Fruit fly (Drosophila melanogaster): ENCODE measurements around the gene Pdk1.
A peak's percentile ranks its signal among the peaks of the same experiment; 100 is the strongest.

DNA sequence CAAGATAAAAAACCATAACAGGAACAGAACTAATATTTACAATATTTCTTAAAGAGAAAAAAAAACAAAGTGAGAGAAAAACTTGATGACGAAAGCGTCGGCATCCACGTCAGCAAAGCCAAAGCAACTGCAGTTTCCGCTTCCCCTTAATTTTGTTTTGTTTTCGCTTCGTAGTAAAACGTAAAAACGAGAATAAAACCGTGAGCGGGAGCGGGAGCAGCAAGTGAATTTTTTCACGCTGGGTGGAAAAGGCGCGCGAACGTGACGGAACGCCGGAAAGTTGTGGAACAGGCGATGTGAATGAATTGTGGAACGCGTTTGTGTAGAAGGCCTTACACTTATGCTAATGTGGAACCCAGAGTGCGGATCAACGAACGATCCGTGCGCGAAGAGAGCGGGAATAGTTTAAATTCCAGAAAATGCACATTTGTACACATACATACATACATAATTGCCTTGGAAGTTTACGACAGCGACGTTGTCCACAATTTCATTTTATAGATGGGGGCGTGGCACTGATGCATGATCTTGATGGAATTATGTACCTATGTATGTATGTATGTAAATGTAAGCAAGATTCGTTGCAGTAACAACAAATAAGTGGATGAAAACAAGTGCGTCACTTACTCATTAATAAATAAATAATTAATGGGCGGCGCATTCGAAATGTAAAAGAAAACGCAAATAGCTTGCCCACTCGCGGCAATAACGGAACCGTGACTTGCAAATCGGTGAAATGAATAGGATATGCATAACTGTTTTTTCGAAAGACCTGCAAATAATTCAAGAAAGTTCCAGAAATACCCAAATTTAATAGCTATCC lies 744 bp upstream of the Pdk1 start:
- no peak for TF ChIP-seq CG32264 (GFP tag; optimal IDR thresholded peaks at IDR 0.05)
- TF ChIP-seq fru (GFP tag; optimal IDR thresholded peaks at IDR 0.05): no peak
- TF ChIP-seq Dfd (GFP tag; optimal IDR thresholded peaks at IDR 0.05): no peak
- peak; percentile 7 for TF ChIP-seq h (GFP tag; optimal IDR thresholded peaks at IDR 0.05)
- peak; percentile 96 for TF ChIP-seq CrebA (GFP tag; optimal IDR thresholded peaks at IDR 0.05; ENCODE audit: borderline replicate concordance)
- no peak for TF ChIP-seq Mio (GFP tag; optimal IDR thresholded peaks at IDR 0.05)
- TF ChIP-seq psq (GFP tag; optimal IDR thresholded peaks at IDR 0.05): peak; percentile 91
- no peak for TF ChIP-seq GATAd (GFP tag; optimal IDR thresholded peaks at IDR 0.05)
- TF ChIP-seq lola (GFP tag; optimal IDR thresholded peaks at IDR 0.05): no peak

Data from whole organism, wandering third instar larva.